Fruit fly (Drosophila melanogaster) whole organism, adult: ENCODE measurements around the gene Dad.

Experiments used
- bab1 ChIP-seq: fragments of 200-800 bp; sonication (Bioruptor generic); optimal IDR thresholded peaks from 3 replicates; lab custom pipeline; 2019; ENCODE audit warnings: missing biosample characterization, mild to moderate bottlenecking, missing genetic modification characterization, moderate library complexity
- ovo ChIP-seq: fragments of 200-800 bp; sonication (Bioruptor generic); optimal IDR thresholded peaks from 2 replicates; lab custom pipeline; 2016; ENCODE audit warnings: missing biosample characterization, missing genetic modification characterization

DNA sequence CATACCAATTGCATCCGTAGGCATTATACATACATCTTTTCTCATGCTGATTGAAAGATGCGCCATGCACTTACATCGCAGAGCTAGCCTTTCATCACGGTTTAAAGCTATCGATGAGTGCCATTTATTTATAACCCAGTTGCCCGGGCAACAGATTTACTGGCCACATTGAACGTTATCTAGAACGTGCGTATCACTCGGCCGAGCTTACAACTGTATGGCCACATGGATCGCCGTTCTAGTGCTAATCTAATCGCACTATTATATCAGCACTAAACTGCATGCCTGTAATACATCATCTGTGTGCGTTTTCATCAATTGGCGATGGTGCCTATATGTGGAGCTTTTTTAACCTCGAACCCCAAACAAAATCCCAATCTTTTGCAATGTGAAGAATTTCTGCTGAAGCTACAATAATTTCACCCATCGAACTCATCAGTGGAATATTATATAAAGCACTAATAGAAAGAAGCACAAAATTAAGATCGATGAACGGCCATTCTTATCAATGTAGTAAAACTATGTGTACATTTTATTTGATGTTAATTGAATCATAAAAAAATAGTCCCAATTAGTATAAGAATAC, 7.1 kb downstream of the Dad start:
- TF ChIP-seq ovo (GFP tag; lab: Kevin White, UChicago), result no peak
- TF ChIP-seq bab1, result no peak
